Fruit fly (Drosophila melanogaster) whole organism, embryonic: Measurements from ENCODE around the gene Jhbp5.

Experiments
- Atf-2 ChIP-seq: fragments of 200-800 bp; sonication (Bioruptor generic); optimal IDR thresholded peaks from 2 replicates; lab custom pipeline; 2016; ENCODE audit warnings: missing biosample characterization, missing genetic modification characterization
- Bdp1 ChIP-seq: fragments of 200-800 bp; sonication (Bioruptor generic); optimal IDR thresholded peaks from 3 replicates; lab custom pipeline; 2016; ENCODE audit warnings: missing biosample characterization, missing genetic modification characterization
- BtbVII ChIP-seq: fragments of 200-800 bp; sonication (Bioruptor generic); optimal IDR thresholded peaks from 3 replicates; lab custom pipeline; 2017; ENCODE audit warnings: missing biosample characterization, mild to moderate bottlenecking, missing genetic modification characterization
- CG10979 ChIP-seq: fragments of 200-800 bp; sonication (Bioruptor generic); optimal IDR thresholded peaks from 2 replicates; lab custom pipeline; 2018; ENCODE audit warnings: missing biosample characterization, mild to moderate bottlenecking, missing genetic modification characterization, moderate library complexity
- CG12219 ChIP-seq: fragments of 200-800 bp; sonication (Bioruptor generic); optimal IDR thresholded peaks from 3 replicates; lab custom pipeline; 2018; ENCODE audit warnings: missing biosample characterization, mild to moderate bottlenecking, missing genetic modification characterization
- CG15601 ChIP-seq: fragments of 200-800 bp; sonication (Bioruptor generic); optimal IDR thresholded peaks from 3 replicates; lab custom pipeline; 2019; ENCODE audit warnings: missing biosample characterization, mild to moderate bottlenecking, missing genetic modification characterization, moderate library complexity
- CG15696 ChIP-seq: fragments of 200-800 bp; sonication (Bioruptor generic); optimal IDR thresholded peaks from 2 replicates; lab custom pipeline; 2019; ENCODE audit warnings: missing biosample characterization, mild to moderate bottlenecking, missing genetic modification characterization, moderate library complexity
- CG17361 ChIP-seq: fragments of 200-800 bp; sonication (Bioruptor generic); IDR thresholded peaks from 3 replicates; pipeline ENCODE4 v1.3.6; 2022; ENCODE audit warnings: missing biosample characterization, missing genetic modification characterization
- CG17385 ChIP-seq: fragments of 200-800 bp; sonication (Bioruptor generic); optimal IDR thresholded peaks from 3 replicates; lab custom pipeline; 2018; ENCODE audit warnings: missing biosample characterization, mild to moderate bottlenecking, missing genetic modification characterization
- CG2120 ChIP-seq: fragments of 200-800 bp; sonication (Bioruptor generic); optimal IDR thresholded peaks from 3 replicates; lab custom pipeline; 2016; ENCODE audit warnings: missing biosample characterization, missing genetic modification characterization
- CG2712 ChIP-seq: fragments of 200-800 bp; optimal IDR thresholded peaks from 3 replicates; lab custom pipeline; 2019; ENCODE audit warnings: missing biosample characterization, mild to moderate bottlenecking, missing genetic modification characterization, moderate library complexity
- CG30020 ChIP-seq: fragments of 200-800 bp; optimal IDR thresholded peaks from 2 replicates; lab custom pipeline; 2019; ENCODE audit warnings: missing biosample characterization, mild to moderate bottlenecking, missing genetic modification characterization, moderate library complexity
- CG31224 ChIP-seq: fragments of 200-800 bp; sonication (Bioruptor generic); IDR thresholded peaks from 2 replicates; pipeline ENCODE4 v1.3.6; 2022; ENCODE audit warnings: missing biosample characterization, missing genetic modification characterization
- CG32772 ChIP-seq: fragments of 200-800 bp; sonication (Bioruptor generic); IDR thresholded peaks from 2 replicates; pipeline ENCODE4 v1.3.6; 2022; ENCODE audit warnings: missing biosample characterization, missing genetic modification characterization
- CG34224 ChIP-seq: fragments of 200-800 bp; sonication (Bioruptor generic); IDR thresholded peaks from 3 replicates; pipeline ENCODE4 v1.3.6; 2022; ENCODE audit warnings: missing biosample characterization, missing genetic modification characterization; ENCODE audit not compliant: partially characterized antibody
- CG3726 ChIP-seq: fragments of 200-800 bp; sonication (Bioruptor generic); IDR thresholded peaks from 3 replicates; pipeline ENCODE4, ENCODE4 v1.3.6; 2022; ENCODE audit warnings: missing biosample characterization, missing genetic modification characterization
- CG43689 ChIP-seq: fragments of 200-800 bp; sonication (Bioruptor generic); IDR thresholded peaks from 2 replicates; pipeline ENCODE4 v1.3.6; 2022; ENCODE audit warnings: missing biosample characterization, missing genetic modification characterization
- CG5180 ChIP-seq: fragments of 200-800 bp; sonication (Bioruptor generic); optimal IDR thresholded peaks from 3 replicates; lab custom pipeline; 2017; ENCODE audit warnings: missing biosample characterization, missing genetic modification characterization, mild to moderate bottlenecking, moderate library complexity, missing genetic modification reagents
- CG6765 ChIP-seq: fragments of 200-800 bp; sonication (Bioruptor generic); optimal IDR thresholded peaks from 3 replicates; lab custom pipeline; 2017; ENCODE audit warnings: missing biosample characterization, mild to moderate bottlenecking, missing genetic modification characterization
- CG6854 ChIP-seq: fragments of 200-800 bp; sonication (Bioruptor generic); optimal IDR thresholded peaks from 3 replicates; lab custom pipeline; 2017; ENCODE audit warnings: missing biosample characterization, mild to moderate bottlenecking, missing genetic modification characterization
- CG8478 ChIP-seq: fragments of >200 bp; optimal IDR thresholded peaks from 2 replicates; lab custom pipeline; 2018
- CTCF ChIP-seq: fragments of 200-800 bp; sonication (Bioruptor generic); optimal IDR thresholded peaks from 2 replicates; lab custom pipeline; 2017; ENCODE audit warnings: missing biosample characterization, mild to moderate bottlenecking, missing genetic modification characterization, moderate library complexity
- CoRest ChIP-seq: fragments of 200-800 bp; sonication (Bioruptor generic); optimal IDR thresholded peaks from 3 replicates; lab custom pipeline; 2018; ENCODE audit warnings: missing biosample characterization, mild to moderate bottlenecking, missing genetic modification characterization, moderate library complexity
- Ets97D ChIP-seq: fragments of 200-800 bp; sonication (Bioruptor generic); optimal IDR thresholded peaks from 3 replicates; lab custom pipeline; 2016; ENCODE audit warnings: missing biosample characterization, missing genetic modification characterization
- Fer2 ChIP-seq: fragments of 200-800 bp; sonication (Bioruptor generic); optimal IDR thresholded peaks from 2 replicates; lab custom pipeline; 2018; ENCODE audit warnings: missing biosample characterization, mild to moderate bottlenecking, missing genetic modification characterization, moderate library complexity
- Gsc ChIP-seq: fragments of 200-800 bp; sonication (Bioruptor generic); IDR thresholded peaks from 2 replicates; pipeline ENCODE4 v1.3.6; 2022; ENCODE audit warnings: missing biosample characterization, missing genetic modification characterization
- MESR4 ChIP-seq: fragments of 200-800 bp; sonication (Bioruptor generic); optimal IDR thresholded peaks from 2 replicates; lab custom pipeline; 2018; ENCODE audit warnings: missing biosample characterization, mild to moderate bottlenecking, missing genetic modification characterization, moderate library complexity
- Pdp1 ChIP-seq, 2 experiments: fragments of 200-800 bp; sonication (Bioruptor generic); optimal IDR thresholded peaks; 3 replicates each; lab custom pipeline; 2016; ENCODE audit warnings: missing biosample characterization in 2 of 2, missing genetic modification characterization in 2 of 2, mild to moderate bottlenecking in 1 of 2, moderate library complexity in 1 of 2
- Sox100B ChIP-seq: fragments of 200-800 bp; sonication (Bioruptor generic); optimal IDR thresholded peaks from 3 replicates; lab custom pipeline; 2018; ENCODE audit warnings: missing biosample characterization, mild to moderate bottlenecking, missing genetic modification characterization
- ap ChIP-seq: fragments of 200-800 bp; sonication (Bioruptor generic); IDR thresholded peaks from 2 replicates; pipeline ENCODE4 v1.3.6; 2022; ENCODE audit warnings: missing biosample characterization, missing genetic modification characterization
- ash1 ChIP-seq: fragments of 200-800 bp; sonication (Bioruptor generic); optimal IDR thresholded peaks from 2 replicates; lab custom pipeline; 2018; ENCODE audit warnings: missing biosample characterization, mild to moderate bottlenecking, missing genetic modification characterization
- bbx ChIP-seq: fragments of 200-800 bp; sonication (Bioruptor generic); IDR thresholded peaks from 2 replicates; pipeline ENCODE4 v1.3.6; 2022; ENCODE audit warnings: missing biosample characterization, missing genetic modification characterization; ENCODE audit not compliant: partially characterized antibody
- corto ChIP-seq: fragments of 200-800 bp; sonication (Bioruptor generic); optimal IDR thresholded peaks from 2 replicates; lab custom pipeline; 2016; ENCODE audit warnings: missing biosample characterization, mild to moderate bottlenecking, missing genetic modification characterization, moderate library complexity
- dmrt99B ChIP-seq: fragments of 200-800 bp; sonication (Bioruptor generic); optimal IDR thresholded peaks from 2 replicates; lab custom pipeline; 2018; ENCODE audit warnings: missing biosample characterization, mild to moderate bottlenecking, missing genetic modification characterization, moderate library complexity
- dysf ChIP-seq: fragments of 200-800 bp; sonication (Bioruptor generic); IDR thresholded peaks from 3 replicates; pipeline ENCODE4 v1.3.6; 2022; ENCODE audit warnings: missing biosample characterization, missing genetic modification characterization
- ewg ChIP-seq: fragments of 200-800 bp; sonication (Bioruptor generic); optimal IDR thresholded peaks from 3 replicates; lab custom pipeline; 2017; ENCODE audit warnings: mild to moderate bottlenecking, missing biosample characterization, missing genetic modification reagents, missing genetic modification characterization
- grau ChIP-seq: fragments of 200-800 bp; optimal IDR thresholded peaks from 3 replicates; lab custom pipeline; 2019; ENCODE audit warnings: missing biosample characterization, mild to moderate bottlenecking, missing genetic modification characterization, moderate library complexity
- h ChIP-seq: fragments of >200 bp; optimal IDR thresholded peaks from 2 replicates; lab custom pipeline; 2017
- her ChIP-seq: fragments of 200-800 bp; sonication (Bioruptor generic); optimal IDR thresholded peaks from 2 replicates; lab custom pipeline; 2016; ENCODE audit warnings: missing biosample characterization, missing genetic modification characterization
- klu ChIP-seq: fragments of 200-800 bp; sonication (Bioruptor generic); IDR thresholded peaks from 2 replicates; pipeline ENCODE4 v1.3.6; 2022; ENCODE audit warnings: missing biosample characterization, missing genetic modification characterization
- lola ChIP-seq, 3 experiments: fragments of >200 bp in 2 of 3; fragments of 200-800 bp in 1 of 3; sonication (Bioruptor generic) in 1 of 3; optimal IDR thresholded peaks; 2 replicates each; lab custom pipeline; 2017 to 2019; ENCODE audit warnings: missing biosample characterization in 3 of 3, missing genetic modification characterization in 3 of 3, mild to moderate bottlenecking in 1 of 3, moderate library complexity in 1 of 3
- nmo ChIP-seq: fragments of 200-800 bp; sonication (Bioruptor generic); optimal IDR thresholded peaks from 2 replicates; lab custom pipeline; 2018; ENCODE audit warnings: missing biosample characterization, mild to moderate bottlenecking, missing genetic modification characterization, moderate library complexity
- slp2 ChIP-seq: fragments of 200-800 bp; sonication (Bioruptor generic); optimal IDR thresholded peaks from 2 replicates; lab custom pipeline; 2016; ENCODE audit warnings: missing biosample characterization, missing genetic modification characterization
- sna ChIP-seq: fragments of 200-800 bp; sonication (Bioruptor generic); IDR thresholded peaks from 2 replicates; pipeline ENCODE4 v1.3.6; 2022; ENCODE audit warnings: missing biosample characterization, missing genetic modification characterization; ENCODE audit not compliant: partially characterized antibody
- stc ChIP-seq: fragments of 200-800 bp; sonication (Bioruptor generic); IDR thresholded peaks from 2 replicates; pipeline ENCODE4 v1.3.6; 2022; ENCODE audit warnings: missing biosample characterization, missing genetic modification characterization
- tap ChIP-seq: fragments of 200-800 bp; optimal IDR thresholded peaks from 3 replicates; lab custom pipeline; 2019; ENCODE audit warnings: missing biosample characterization, mild to moderate bottlenecking, missing genetic modification characterization, moderate library complexity
- tio ChIP-seq: fragments of 200-800 bp; sonication (Bioruptor generic); optimal IDR thresholded peaks from 2 replicates; lab custom pipeline; 2017; ENCODE audit warnings: missing biosample characterization, missing genetic modification characterization, inconsistent platforms
- toy ChIP-seq: fragments of 200-800 bp; sonication (Bioruptor generic); IDR thresholded peaks from 2 replicates; pipeline ENCODE4 v1.3.6; 2022; ENCODE audit warnings: missing biosample characterization, missing genetic modification characterization
- trem ChIP-seq: fragments of 200-800 bp; optimal IDR thresholded peaks from 3 replicates; lab custom pipeline; 2019; ENCODE audit warnings: missing biosample characterization, mild to moderate bottlenecking, missing genetic modification characterization, moderate library complexity
- unpg ChIP-seq: fragments of 200-800 bp; sonication (Bioruptor generic); optimal IDR thresholded peaks from 3 replicates; lab custom pipeline; 2018; ENCODE audit warnings: missing biosample characterization, mild to moderate bottlenecking, missing genetic modification characterization, moderate library complexity
- wor ChIP-seq: fragments of 200-800 bp; sonication (Bioruptor generic); IDR thresholded peaks from 2 replicates; pipeline ENCODE4 v1.3.6; 2022; ENCODE audit warnings: missing biosample characterization, missing genetic modification characterization
- zen ChIP-seq: fragments of 200-800 bp; sonication (Bioruptor generic); optimal IDR thresholded peaks from 3 replicates; lab custom pipeline; 2018; ENCODE audit warnings: missing biosample characterization, mild to moderate bottlenecking, missing genetic modification characterization, moderate library complexity

The Jhbp5 gene

DNA sequence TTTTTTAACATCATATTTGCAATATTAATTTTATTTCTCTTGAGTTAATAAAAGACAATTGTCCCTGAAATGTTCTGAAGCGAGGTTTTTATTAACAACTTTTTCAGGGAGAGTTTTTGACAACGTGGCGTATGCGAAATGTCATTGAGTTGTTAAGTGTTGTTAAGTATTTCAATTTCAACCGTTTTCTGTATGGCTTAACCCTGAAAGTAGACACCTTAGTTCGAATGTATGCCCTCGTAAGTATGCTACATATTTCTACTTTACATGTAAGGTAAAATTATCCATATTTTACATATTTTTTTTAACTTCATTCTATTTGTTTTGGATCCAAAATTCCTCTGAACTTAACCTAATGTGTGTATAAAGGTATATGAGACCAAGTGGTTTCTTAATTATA lies 41.9 kb downstream of the Jhbp5 start (continued):
- TF ChIP-seq BtbVII (GFP tag; lab: Kevin White, UChicago) = no peak
- peak; percentile 3 for TF ChIP-seq grau (tag; lab: Kevin White, UChicago)
- no peak for TF ChIP-seq CG5180
- no peak for TF ChIP-seq tap (tag; lab: Kevin White, UChicago)
- TF ChIP-seq ap = no peak
- TF ChIP-seq MESR4 (GFP tag; lab: Kevin White, UChicago) = no peak
- TF ChIP-seq CG6854 (GFP tag; lab: Kevin White, UChicago) = no peak
- peak; percentile 44 for TF ChIP-seq CG2712 (tag; lab: Kevin White, UChicago)
- no peak for TF ChIP-seq wor (GFP tag; lab: Robert Waterston, UW)
- no peak for TF ChIP-seq CG31224 (GFP tag; lab: Robert Waterston, UW)
- TF ChIP-seq CG3726 = no peak
- peak; percentile 73 for TF ChIP-seq bbx (GFP tag; lab: Robert Waterston, UW)
- no peak for TF ChIP-seq stc (GFP tag; lab: Robert Waterston, UW)
- TF ChIP-seq Ets97D (GFP tag; lab: Kevin White, UChicago) = peak; percentile 68
- TF ChIP-seq CG17385 = no peak
- peak; percentile 72 for TF ChIP-seq CG15601 (tag; lab: Kevin White, UChicago)
- no peak for TF ChIP-seq toy (GFP tag; lab: Robert Waterston, UW)
- TF ChIP-seq h (lab: Kevin White, UChicago) = no peak
- no peak for TF ChIP-seq Gsc (GFP tag; lab: Robert Waterston, UW)
- TF ChIP-seq CG30020 (tag; lab: Kevin White, UChicago) = no peak
- TF ChIP-seq CG43689 (GFP tag; lab: Robert Waterston, UW) = no peak
- no peak for TF ChIP-seq Bdp1 (GFP tag; lab: Kevin White, UChicago)
- TF ChIP-seq CG32772 (GFP tag; lab: Robert Waterston, UW) = no peak
- no peak for TF ChIP-seq slp2 (GFP tag; lab: Kevin White, UChicago)
- TF ChIP-seq trem (tag; lab: Kevin White, UChicago) = peak; percentile 41
- no peak for TF ChIP-seq CG8478
- TF ChIP-seq CG17361 (GFP tag; lab: Robert Waterston, UW) = 0 out of 3 replicates have a peak, but pooled peaks have one; percentile 20
- TF ChIP-seq nmo (GFP tag; lab: Kevin White, UChicago) = peak; percentile 10
- TF ChIP-seq CG2120 (GFP tag; lab: Kevin White, UChicago) = peak; percentile 8
- TF ChIP-seq CG34224 (GFP tag; lab: Robert Waterston, UW) = peak; percentile 81
- TF ChIP-seq ewg (GFP tag; lab: Kevin White, UChicago) = no peak
- TF ChIP-seq dysf (GFP tag; lab: Robert Waterston, UW) = no peak
- TF ChIP-seq CG12219 (GFP tag; lab: Kevin White, UChicago) = no peak
- TF ChIP-seq lola (GFP tag; optimal IDR thresholded peaks at IDR 0.05; lab: Kevin White, UChicago) = no peak
- peak; percentile 77 for TF ChIP-seq CTCF
- peak; percentile 34 for TF ChIP-seq CoRest
- no peak for TF ChIP-seq unpg
- TF ChIP-seq ash1 (GFP tag; lab: Kevin White, UChicago) = no peak
- no peak for TF ChIP-seq Fer2 (tag; lab: Kevin White, UChicago)
- TF ChIP-seq klu (GFP tag; lab: Robert Waterston, UW) = no peak
- peak in 1 of 2 experiments; percentile 33 for TF ChIP-seq Pdp1 (GFP tag; optimal IDR thresholded peaks at IDR 0.05; lab: Kevin White, UChicago)
- TF ChIP-seq Atf-2 (GFP tag; lab: Kevin White, UChicago) = no peak
- no peak for TF ChIP-seq tio
- TF ChIP-seq her (GFP tag; lab: Kevin White, UChicago) = no peak
- TF ChIP-seq dmrt99B = no peak
- TF ChIP-seq CG10979 (tag; lab: Kevin White, UChicago) = peak; percentile 62
- peak; percentile 60 for TF ChIP-seq zen (tag; lab: Kevin White, UChicago)
- TF ChIP-seq Sox100B (GFP tag; lab: Kevin White, UChicago) = no peak
- no peak for TF ChIP-seq CG6765 (GFP tag; lab: Kevin White, UChicago)
- peak; percentile 19 for TF ChIP-seq CG15696 (tag; lab: Kevin White, UChicago)
- peak; percentile 73 for TF ChIP-seq sna (GFP tag; lab: Robert Waterston, UW)
- TF ChIP-seq corto (GFP tag; lab: Kevin White, UChicago) = no peak
